Fruit fly (Drosophila melanogaster): ENCODE data around the gene epsilonCOP.

epsilonCOP gene

dm6 chr2L:6494405-6494816 is 5.5 kb downstream of the epsilonCOP start, which contains the start of gene CG9547 (continued):
- TF ChIP-seq CG34406 (GFP tag; optimal IDR thresholded peaks at IDR 0.05) (no peak), eg (GFP tag; IDR thresholded peaks at IDR 0.05) (peak; percentile 58; the same call in 2 of the 3 replicates), Eip75B (GFP tag; optimal IDR thresholded peaks at IDR 0.05) (no peak), Eip93F (GFP tag; optimal IDR thresholded peaks at IDR 0.05) (no peak), fd85E (GFP tag; optimal IDR thresholded peaks at IDR 0.05) (no peak), CG6854 (GFP tag; optimal IDR thresholded peaks at IDR 0.05) (peak; percentile 58), dsx (GFP tag; optimal IDR thresholded peaks at IDR 0.05; ENCODE audit: poor library complexity, severe bottlenecking) (peak; percentile 80), CG31627 (GFP tag; optimal IDR thresholded peaks at IDR 0.05) (no peak), CG8632 (GFP tag; optimal IDR thresholded peaks at IDR 0.05) (no peak)

dm6 chr2L:6496753-6497152 is 7.9 kb downstream of the epsilonCOP start, which contains the start of gene CG9550:
Gene CG9550 (plus strand): TSS chr2L:6497053.
- TF ChIP-seq Sox15 (GFP tag; optimal IDR thresholded peaks at IDR 0.05) (no peak), CG32006 (GFP tag; optimal IDR thresholded peaks at IDR 0.05) (no peak), Blimp-1 (GFP tag; optimal IDR thresholded peaks at IDR 0.05) (no peak), Eip75B (GFP tag; optimal IDR thresholded peaks at IDR 0.05) (no peak)

- TF ChIP-seq cyc (GFP tag; optimal IDR thresholded peaks at IDR 0.05) (no peak), CG6792 (GFP tag; optimal IDR thresholded peaks at IDR 0.05) (no peak), topi (GFP tag; optimal IDR thresholded peaks at IDR 0.05) (no peak), CG3919 (GFP tag; optimal IDR thresholded peaks at IDR 0.05) (peak; percentile 28), CG1621 (tag; optimal IDR thresholded peaks at IDR 0.05) (peak; percentile 71), CG6854 (GFP tag; optimal IDR thresholded peaks at IDR 0.05) (peak; percentile 66), Gug (GFP tag; IDR thresholded peaks at IDR 0.05) (no peak), CG31627 (GFP tag; optimal IDR thresholded peaks at IDR 0.05) (no peak), svp (GFP tag) (no peak), CG8319 (GFP tag; optimal IDR thresholded peaks at IDR 0.05) (no peak), fd59A (GFP tag; optimal IDR thresholded peaks at IDR 0.05) (no peak), eg (GFP tag; IDR thresholded peaks at IDR 0.05) (peak; percentile 37; the same call in 1 of the 3 replicates), CG34406 (GFP tag; optimal IDR thresholded peaks at IDR 0.05) (no peak), fd85E (GFP tag; optimal IDR thresholded peaks at IDR 0.05) (no peak), Eip93F (GFP tag; optimal IDR thresholded peaks at IDR 0.05) (no peak), Eip78C (GFP tag) (peak; percentile 80), fkh (GFP tag; optimal IDR thresholded peaks at IDR 0.05) (no peak), achi (GFP tag; optimal IDR thresholded peaks at IDR 0.05) (no peak), Sox14 (GFP tag; optimal IDR thresholded peaks at IDR 0.05) (peak; percentile 53), Hr39 (GFP tag; optimal IDR thresholded peaks at IDR 0.05) (no peak), CG6808 (GFP tag; optimal IDR thresholded peaks at IDR 0.05) (no peak), Ets21C (GFP tag; optimal IDR thresholded peaks at IDR 0.05) (no peak), Lpt (GFP tag; optimal IDR thresholded peaks at IDR 0.05) (no peak), salr (GFP tag; optimal IDR thresholded peaks at IDR 0.05) (no peak), Hr38 (GFP tag; optimal IDR thresholded peaks at IDR 0.05) (no peak), CG11294 (GFP tag; IDR thresholded peaks at IDR 0.05) (no peak), Hr4 (GFP tag; optimal IDR thresholded peaks at IDR 0.05) (no peak), CG9139 (GFP tag; optimal IDR thresholded peaks at IDR 0.05) (no peak), lz (GFP tag; optimal IDR thresholded peaks at IDR 0.05) (no peak), Sox102F (GFP tag; optimal IDR thresholded peaks at IDR 0.05) (no peak), acj6 (GFP tag; optimal IDR thresholded peaks at IDR 0.05) (no peak), CG32006 (GFP tag; optimal IDR thresholded peaks at IDR 0.05) (no peak), CG10669 (GFP tag; optimal IDR thresholded peaks at IDR 0.05) (no peak), Eip75B (GFP tag; optimal IDR thresholded peaks at IDR 0.05) (no peak), OdsH (GFP tag; optimal IDR thresholded peaks at IDR 0.05) (no peak), CG7368 (GFP tag; optimal IDR thresholded peaks at IDR 0.05) (no peak), CG11762 (GFP tag; optimal IDR thresholded peaks at IDR 0.05; ENCODE audit: insufficient read depth) (no peak), CG11902 (GFP tag; optimal IDR thresholded peaks at IDR 0.05) (no peak), CG8119 (GFP tag; IDR thresholded peaks at IDR 0.05) (peak; percentile 23; the same call in 1 of the 3 replicates), Ets96B (tag; optimal IDR thresholded peaks at IDR 0.05) (no peak), spab (GFP tag; optimal IDR thresholded peaks at IDR 0.05) (no peak), Smox (GFP tag; optimal IDR thresholded peaks at IDR 0.05) (no peak), Sox15 (GFP tag; optimal IDR thresholded peaks at IDR 0.05) (no peak), Met (GFP tag; optimal IDR thresholded peaks at IDR 0.05) (no peak)
Observed at dm6 chr2L:6498448-6498847, 9.6 kb downstream of the epsilonCOP start, which contains the start of gene CG31637. Gene CG31637 (plus strand): TSS chr2L:6498647.
